Worm (Caenorhabditis elegans) whole organism, L3 larva: ENCODE results near the gene C52E4.7.

Experiments used
- R02D3.7 ChIP-seq: fragments of 150-350 bp; optimal IDR thresholded peaks from 2 replicates; lab custom pipeline; 2014; ENCODE audit warnings: missing biosample characterization, missing genetic modification characterization
- egl-27 ChIP-seq: sonication (generic microtip); optimal IDR thresholded peaks from 4 replicates; lab custom pipeline; 2017; ENCODE audit warnings: missing biosample characterization, missing genetic modification reagents, missing genetic modification characterization
- elt-2 ChIP-seq: sonication (generic microtip); optimal IDR thresholded peaks from 2 replicates; lab custom pipeline; 2016; ENCODE audit warnings: missing genetic modification reagents, mild to moderate bottlenecking, missing genetic modification characterization, missing compliant biosample characterization
- fkh-10 ChIP-seq: sonication (generic microtip); optimal IDR thresholded peaks from 2 replicates; lab custom pipeline; 2017; ENCODE audit warnings: missing biosample characterization, missing genetic modification reagents, missing genetic modification characterization
- fos-1 ChIP-seq: fragments of 150-350 bp; optimal IDR thresholded peaks from 2 replicates; lab custom pipeline; 2014; ENCODE audit warnings: missing biosample characterization, missing genetic modification characterization
- mdl-1 ChIP-seq: fragments of 150-350 bp; optimal IDR thresholded peaks from 2 replicates; lab custom pipeline; 2014; ENCODE audit warnings: missing biosample characterization, missing genetic modification characterization
- nhr-237 ChIP-seq: fragments of 150-350 bp; optimal IDR thresholded peaks from 2 replicates; lab custom pipeline; 2014; ENCODE audit warnings: missing biosample characterization, missing genetic modification characterization
- pqm-1 ChIP-seq: fragments of 150-350 bp; optimal IDR thresholded peaks from 2 replicates; lab custom pipeline; 2017; ENCODE audit warnings: missing biosample characterization, missing genetic modification characterization, inconsistent platforms
- sea-2 ChIP-seq: fragments of 150-350 bp; sonication (generic microtip); optimal IDR thresholded peaks from 4 replicates; lab custom pipeline; 2014; ENCODE audit warnings: missing biosample characterization, missing genetic modification reagents, missing genetic modification characterization
- unc-62 ChIP-seq: fragments of 150-350 bp; sonication (generic microtip); optimal IDR thresholded peaks from 4 replicates; lab custom pipeline; 2014; ENCODE audit warnings: missing biosample characterization, missing genetic modification reagents, missing genetic modification characterization
- ztf-4 ChIP-seq: fragments of 150-350 bp; optimal IDR thresholded peaks from 2 replicates; lab custom pipeline; 2014; ENCODE audit warnings: missing biosample characterization, missing genetic modification characterization

DNA sequence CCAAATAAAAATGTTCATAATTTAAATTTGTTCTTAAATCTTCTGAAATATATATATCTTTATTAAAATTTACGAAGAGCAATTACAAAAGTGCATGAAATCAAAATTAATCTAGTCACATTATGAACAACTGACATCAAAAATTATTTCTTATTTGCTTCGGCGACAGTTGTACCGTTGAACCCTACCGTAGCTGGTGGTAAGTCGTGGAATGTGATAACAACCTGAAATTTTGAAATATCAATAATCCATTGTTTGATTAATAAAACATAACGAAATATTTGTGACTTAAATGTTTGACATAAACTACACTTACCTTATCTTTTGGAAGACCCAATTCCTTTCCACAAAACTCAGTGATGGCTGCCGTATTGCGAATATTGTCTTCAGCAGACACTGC lies 17.4 kb upstream of the C52E4.7 start:
- TF ChIP-seq ztf-4 (no peak), nhr-237 (tag; lab: Kevin White, UChicago) (no peak), fos-1 (no peak), R02D3.7 (tag; lab: Kevin White, UChicago) (no peak), pqm-1 (peak; percentile 85), fkh-10 (no peak), egl-27 (no peak), sea-2 (no peak), elt-2 (peak; percentile 91), unc-62 (GFP tag; lab: Kevin White, UChicago) (no peak), mdl-1 (no peak)
